Worm (Caenorhabditis elegans): ENCODE results near the gene nhr-50.

ce11 chrV:15967542-15967941, 32.9 kb downstream of the nhr-50 start, which contains the start of gene sri-1:
- TF ChIP-seq dpl-1 (GFP tag; optimal IDR thresholded peaks at IDR 0.05) (no peak), hsf-1 (GFP tag; IDR thresholded peaks at IDR 0.05) (no peak), lin-35 (GFP tag; optimal IDR thresholded peaks at IDR 0.05) (no peak), ama-1 (optimal IDR thresholded peaks at IDR 0.05) (no peak), ama-1 (GFP tag; optimal IDR thresholded peaks at IDR 0.05) (no peak), egl-44 (GFP tag; IDR thresholded peaks at IDR 0.05) (no peak), unc-130 (GFP tag; optimal IDR thresholded peaks at IDR 0.05) (no peak), unc-62 (GFP tag; optimal IDR thresholded peaks at IDR 0.05) (no peak), tbp1 (GFP tag; optimal IDR thresholded peaks at IDR 0.05) (no peak), T26A5.8 (tag; optimal IDR thresholded peaks at IDR 0.05) (no peak), cebp-1 (GFP tag; IDR thresholded peaks at IDR 0.05) (no peak), cebp-1 (tag; optimal IDR thresholded peaks at IDR 0.05) (no peak), aptf-2 (GFP tag; conservative IDR thresholded peaks at IDR 0.05) (no peak), ztf-3 (GFP tag; optimal IDR thresholded peaks at IDR 0.05) (no peak)
